Fruit fly (Drosophila melanogaster): ENCODE data around the gene CG13760.
A peak's percentile ranks its signal among the peaks of the same experiment; 100 is the strongest.

The CG13760 gene

DNA sequence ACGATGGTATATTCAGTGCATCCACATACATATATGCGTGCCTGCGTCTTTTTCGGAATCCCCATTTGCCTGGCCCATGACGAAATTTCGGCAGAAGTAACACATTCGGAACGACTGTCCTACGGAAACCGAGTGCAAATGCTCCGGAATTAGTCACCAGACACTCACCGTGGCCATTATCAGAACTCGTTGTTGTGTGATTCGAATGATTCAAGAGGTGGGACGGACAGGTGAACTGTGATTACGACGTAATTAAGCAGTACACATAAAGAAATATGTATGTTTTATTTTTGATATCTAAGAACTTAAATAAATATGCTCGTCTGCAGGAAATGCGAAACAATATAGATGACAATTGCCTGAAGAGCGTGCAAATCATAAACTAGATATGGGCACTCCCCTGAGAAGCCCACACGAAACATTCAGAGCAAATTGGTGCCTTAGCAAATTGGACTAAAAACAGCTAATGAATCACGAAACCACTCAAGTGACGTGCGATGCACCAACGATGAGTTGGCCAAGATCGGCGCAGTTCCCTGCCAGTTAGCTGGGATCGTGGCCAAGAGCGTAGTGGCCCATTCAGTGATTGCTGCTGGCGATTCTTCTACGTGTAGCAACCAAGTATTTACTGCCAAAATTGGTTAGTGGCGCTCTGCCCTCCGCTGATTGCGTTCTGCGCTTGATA is 6.0 kb upstream of the CG13760 start (continued):
- TF ChIP-seq CG13424 (tag; optimal IDR thresholded peaks at IDR 0.05): peak; percentile 34
- peak; percentile 46 for TF ChIP-seq gem (tag; optimal IDR thresholded peaks at IDR 0.05)
- TF ChIP-seq croc (GFP tag; conservative IDR thresholded peaks at IDR 0.05): no peak
- TF ChIP-seq row (GFP tag; IDR thresholded peaks at IDR 0.05): peak; percentile 53; the same call in 2 of the 3 replicates
- peak; percentile 27 for TF ChIP-seq CG15514 (GFP tag; optimal IDR thresholded peaks at IDR 0.05)
- no peak for TF ChIP-seq Asciz (GFP tag; optimal IDR thresholded peaks at IDR 0.05)
- peak; percentile 24 for TF ChIP-seq PHDP (tag; optimal IDR thresholded peaks at IDR 0.05)
- no peak for TF ChIP-seq Oaz (GFP tag; IDR thresholded peaks at IDR 0.05)
- TF ChIP-seq CG18262 (tag; optimal IDR thresholded peaks at IDR 0.05): peak; percentile 15
- TF ChIP-seq Poxn (GFP tag; IDR thresholded peaks at IDR 0.05): no peak
- no peak for TF ChIP-seq CG1529 (GFP tag; optimal IDR thresholded peaks at IDR 0.05)
- no peak for TF ChIP-seq CG12155 (GFP tag; optimal IDR thresholded peaks at IDR 0.05)
- TF ChIP-seq CG16863 (GFP tag; optimal IDR thresholded peaks at IDR 0.05): no peak
- no peak for TF ChIP-seq CG17829 (tag; optimal IDR thresholded peaks at IDR 0.05)
- TF ChIP-seq bsh (GFP tag; optimal IDR thresholded peaks at IDR 0.05): no peak
- no peak for TF ChIP-seq HLH54F (GFP tag; optimal IDR thresholded peaks at IDR 0.05)
- no peak for TF ChIP-seq ac (GFP tag; optimal IDR thresholded peaks at IDR 0.05)
- no peak for TF ChIP-seq C15 (GFP tag; IDR thresholded peaks at IDR 0.05)
- no peak for TF ChIP-seq sens-2 (GFP tag; IDR thresholded peaks at IDR 0.05)
- TF ChIP-seq CG8290 (GFP tag; optimal IDR thresholded peaks at IDR 0.05): no peak
- TF ChIP-seq CG8290 (tag; optimal IDR thresholded peaks at IDR 0.05): no peak
- TF ChIP-seq gt (GFP tag; IDR thresholded peaks at IDR 0.05): no peak
- TF ChIP-seq sqz (GFP tag; optimal IDR thresholded peaks at IDR 0.05): no peak
- peak; percentile 23 for TF ChIP-seq scrt (GFP tag; optimal IDR thresholded peaks at IDR 0.05)
- TF ChIP-seq Med (GFP tag): peak; percentile 75
- TF ChIP-seq CG6175 (GFP tag; IDR thresholded peaks at IDR 0.05): no peak
- no peak for TF ChIP-seq CG8359 (GFP tag; optimal IDR thresholded peaks at IDR 0.05; ENCODE audit: borderline replicate concordance)
- TF ChIP-seq CG11093 (GFP tag; IDR thresholded peaks at IDR 0.05): no peak
- TF ChIP-seq ind (GFP tag; optimal IDR thresholded peaks at IDR 0.05): peak; percentile 22
- TF ChIP-seq CG3065 (GFP tag; optimal IDR thresholded peaks at IDR 0.05): no peak
- peak; percentile 24 for TF ChIP-seq Sox100B (GFP tag; optimal IDR thresholded peaks at IDR 0.05)
- no peak for TF ChIP-seq gro (GFP tag; optimal IDR thresholded peaks at IDR 0.05)
- no peak for TF ChIP-seq dan (GFP tag; IDR thresholded peaks at IDR 0.05)
- no peak for TF ChIP-seq wor (GFP tag; IDR thresholded peaks at IDR 0.05)
- no peak for TF ChIP-seq eyg (GFP tag; optimal IDR thresholded peaks at IDR 0.05)
- no peak for TF ChIP-seq Nf-YB (GFP tag; optimal IDR thresholded peaks at IDR 0.05)
- no peak for TF ChIP-seq CG11247 (GFP tag; IDR thresholded peaks at IDR 0.05)
- no peak for TF ChIP-seq CG3726 (GFP tag; IDR thresholded peaks at IDR 0.05)
- TF ChIP-seq dmrt99B (tag; optimal IDR thresholded peaks at IDR 0.05): peak; percentile 36
- no peak for TF ChIP-seq ham (GFP tag; IDR thresholded peaks at IDR 0.05)
- no peak for TF ChIP-seq Drgx (GFP tag; IDR thresholded peaks at IDR 0.05)
- 0 out of 3 replicates have a peak, but pooled peaks have one; percentile 42 for TF ChIP-seq CG11456 (GFP tag; IDR thresholded peaks at IDR 0.05)
- TF ChIP-seq h (optimal IDR thresholded peaks at IDR 0.05): no peak
- peak; percentile 56; the same call in 2 of the 3 replicates for TF ChIP-seq dysf (GFP tag; IDR thresholded peaks at IDR 0.05)
- TF ChIP-seq nerfin-1 (tag; optimal IDR thresholded peaks at IDR 0.05): no peak
- no peak for TF ChIP-seq CG4404 (GFP tag; IDR thresholded peaks at IDR 0.05)
- TF ChIP-seq Bteb2 (GFP tag; optimal IDR thresholded peaks at IDR 0.05): no peak
- TF ChIP-seq slou (GFP tag; optimal IDR thresholded peaks at IDR 0.05): no peak
- no peak for TF ChIP-seq HLH3B (GFP tag; IDR thresholded peaks at IDR 0.05)
- peak; percentile 30 for TF ChIP-seq lilli (GFP tag; optimal IDR thresholded peaks at IDR 0.05)
- TF ChIP-seq nau (GFP tag; optimal IDR thresholded peaks at IDR 0.05): no peak
- TF ChIP-seq ab (GFP tag; optimal IDR thresholded peaks at IDR 0.05): no peak

Data from whole organism, embryonic.